Worm (Caenorhabditis elegans) whole organism, L4 larva: Measurements from ENCODE around the gene R03D7.15.

Experiments used
- Y48G9A.11 ChIP-seq: fragments of 200-800 bp; sonication (Bioruptor generic); IDR thresholded peaks from 2 replicates; pipeline ENCODE4 v1.3.6; 2022; ENCODE audit warnings: missing genetic modification reagents, missing genetic modification characterization, missing compliant biosample characterization
- ces-1 ChIP-seq: fragments of 150-350 bp; sonication (generic microtip); optimal IDR thresholded peaks from 4 replicates; lab custom pipeline; 2014; ENCODE audit warnings: missing biosample characterization, missing genetic modification reagents, missing genetic modification characterization
- dmd-8 ChIP-seq: fragments of 200-800 bp; sonication (Bioruptor generic); IDR thresholded peaks from 2 replicates; pipeline ENCODE4 v1.3.6; 2022; ENCODE audit warnings: missing genetic modification characterization, missing compliant biosample characterization
- mes-2 ChIP-seq: sonication (generic microtip); optimal IDR thresholded peaks from 2 replicates; lab custom pipeline; 2016; ENCODE audit warnings: missing genotype, mild to moderate bottlenecking, missing genetic modification characterization, missing compliant biosample characterization; ENCODE audit not compliant: poor library complexity, severe bottlenecking
- nhr-11 ChIP-seq: fragments of 150-350 bp; optimal IDR thresholded peaks from 2 replicates; lab custom pipeline; 2014; ENCODE audit warnings: missing biosample characterization, missing genetic modification characterization
- nhr-76 ChIP-seq: fragments of 150-350 bp; optimal IDR thresholded peaks from 2 replicates; lab custom pipeline; 2014; ENCODE audit warnings: missing biosample characterization, missing genetic modification characterization
- saeg-2 ChIP-seq: fragments of 200-800 bp; sonication (Bioruptor generic); IDR thresholded peaks from 2 replicates; pipeline ENCODE4 v1.3.6; 2022; ENCODE audit warnings: missing genetic modification reagents, missing genetic modification characterization, missing compliant biosample characterization
- unc-62 ChIP-seq, 3 experiments: fragments of 150-350 bp in 1 of 3; sonication (generic microtip); optimal IDR thresholded peaks in 2 of 3; peaks in 1 of 3; 1 replicate in 1 of 3; 2 replicates in 2 of 3; lab custom pipeline; 2014 to 2017; ENCODE audit warnings: missing biosample characterization in 3 of 3, missing genetic modification characterization in 3 of 3, missing genetic modification reagents in 3 of 3, missing genotype in 1 of 3

The R03D7.15 gene

DNA sequence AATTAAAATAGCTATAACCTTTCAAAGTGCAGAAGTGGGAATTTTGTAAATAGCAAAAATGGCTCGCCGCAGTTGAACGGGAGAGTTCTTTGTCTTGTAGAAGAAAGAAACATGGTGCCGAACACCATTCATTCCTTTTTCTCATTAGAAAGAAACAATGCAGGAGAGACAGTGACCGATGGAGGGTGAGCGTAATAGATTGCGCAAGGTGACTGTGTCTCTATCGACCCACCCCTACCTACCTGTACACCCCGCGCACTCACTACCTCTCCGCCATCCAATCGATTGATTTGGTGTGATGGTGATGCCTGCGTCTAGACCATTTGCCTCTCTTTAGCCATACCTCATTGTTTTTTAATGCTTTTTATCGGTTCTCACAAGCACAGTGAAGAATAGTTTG, 47.2 kb downstream of the R03D7.15 start:
- peak; percentile 2 for TF ChIP-seq mes-2 (tag; lab: Kevin White, UChicago)
- no peak for TF ChIP-seq dmd-8 (GFP tag; lab: Robert Waterston, UW)
- TF ChIP-seq, all 104 proteins: peak for 1

DNA sequence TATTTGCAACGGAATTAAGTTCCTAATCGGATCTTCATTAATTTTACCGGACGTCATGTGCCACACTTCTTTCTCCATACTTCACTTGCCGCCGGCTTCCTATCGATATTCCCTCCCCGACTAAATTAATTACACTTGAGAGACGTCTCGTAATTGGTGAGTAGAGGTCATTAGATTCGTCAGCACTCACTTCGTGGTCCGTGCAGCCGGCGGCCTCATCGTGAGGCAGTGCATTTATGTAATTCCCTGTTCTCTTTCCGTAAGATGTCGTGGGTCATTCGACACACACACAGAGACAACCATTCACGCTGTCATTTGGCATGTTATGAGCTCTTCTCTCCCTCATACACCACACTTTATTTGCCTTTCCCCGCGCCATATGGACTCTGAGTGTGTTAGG, 48.6 kb downstream of the R03D7.15 start:
- TF ChIP-seq ces-1 (GFP tag; lab: Kevin White, UChicago): peak; percentile 16
- TF ChIP-seq unc-62 (GFP tag; optimal IDR thresholded peaks at IDR 0.05 in 1 of 2; lab: Kevin White, UChicago): peak in 1 of 2 experiments; percentile 43
- TF ChIP-seq unc-62 (tag; optimal IDR thresholded peaks at IDR 0.05; lab: Kevin White, UChicago): no peak
- TF ChIP-seq nhr-11 (tag; lab: Kevin White, UChicago): no peak
- TF ChIP-seq Y48G9A.11 (GFP tag; lab: Robert Waterston, UW): no peak
- no peak for TF ChIP-seq nhr-76 (tag; lab: Kevin White, UChicago)
- no peak for TF ChIP-seq saeg-2 (GFP tag; lab: Robert Waterston, UW)
